Worm (Caenorhabditis elegans) whole organism, L4 larva: ENCODE measurements around the gene thoc-5.

Experiments used
- F49E8.2 ChIP-seq: sonication (generic microtip); optimal IDR thresholded peaks from 2 replicates; lab custom pipeline; 2016; ENCODE audit warnings: missing compliant biosample characterization, mild to moderate bottlenecking, missing genetic modification characterization, borderline replicate concordance
- T26A8.4 ChIP-seq: fragments of 200-800 bp; sonication (Bioruptor generic); IDR thresholded peaks from 2 replicates; pipeline ENCODE4 v1.3.6; 2022; ENCODE audit warnings: missing genetic modification characterization, missing compliant biosample characterization
- Y48G9A.11 ChIP-seq: fragments of 200-800 bp; sonication (Bioruptor generic); IDR thresholded peaks from 2 replicates; pipeline ENCODE4 v1.3.6; 2022; ENCODE audit warnings: missing genetic modification reagents, missing genetic modification characterization, missing compliant biosample characterization
- ZK546.5 ChIP-seq, 2 experiments: sonication (generic microtip); optimal IDR thresholded peaks; 2 replicates each; lab custom pipeline; 2017; ENCODE audit warnings: missing biosample characterization in 2 of 2, missing genetic modification characterization in 2 of 2
- aly-2 ChIP-seq: sonication (generic microtip); optimal IDR thresholded peaks from 2 replicates; lab custom pipeline; 2018; ENCODE audit warnings: missing biosample characterization, missing genetic modification characterization
- arid-1 ChIP-seq: fragments of 200-800 bp; sonication (Bioruptor generic); conservative IDR thresholded peaks from 2 replicates; pipeline ENCODE4 v1.3.6; 2022; ENCODE audit warnings: missing genetic modification reagents, missing genetic modification characterization, missing compliant biosample characterization
- ceh-20 ChIP-seq: fragments of 200-800 bp; sonication (Bioruptor generic); IDR thresholded peaks from 2 replicates; pipeline ENCODE4 v1.3.6; 2022; ENCODE audit warnings: missing genetic modification reagents, missing genetic modification characterization, missing compliant biosample characterization
- ceh-44 ChIP-seq: fragments of 200-800 bp; sonication (Bioruptor generic); IDR thresholded peaks from 2 replicates; pipeline ENCODE4 v1.3.6; 2022; ENCODE audit warnings: missing genetic modification reagents, missing genetic modification characterization, missing compliant biosample characterization
- ces-1 ChIP-seq: fragments of 150-350 bp; sonication (generic microtip); optimal IDR thresholded peaks from 4 replicates; lab custom pipeline; 2014; ENCODE audit warnings: missing biosample characterization, missing genetic modification reagents, missing genetic modification characterization
- daf-12 ChIP-seq: fragments of 150-350 bp; optimal IDR thresholded peaks from 2 replicates; lab custom pipeline; 2014; ENCODE audit warnings: missing biosample characterization, missing genetic modification reagents, missing genetic modification characterization
- daf-16 ChIP-seq, 3 experiments: sonication (generic microtip); optimal IDR thresholded peaks; 2 replicates each; lab custom pipeline; 2016 to 2017; ENCODE audit warnings: missing genetic modification characterization in 3 of 3, missing genetic modification reagents in 3 of 3, mild to moderate bottlenecking in 2 of 3, missing compliant biosample characterization in 2 of 3, missing biosample characterization in 1 of 3, moderate library complexity in 1 of 3
- dmd-6 ChIP-seq: fragments of 200-800 bp; sonication (Bioruptor generic); IDR thresholded peaks from 2 replicates; pipeline ENCODE4 v1.3.6; 2022; ENCODE audit warnings: missing genetic modification reagents, missing genetic modification characterization, missing compliant biosample characterization
- dmd-9 ChIP-seq: fragments of 200-800 bp; sonication (Bioruptor generic); IDR thresholded peaks from 2 replicates; pipeline ENCODE4 v1.3.6; 2022; ENCODE audit warnings: missing genetic modification reagents, missing genetic modification characterization, missing compliant biosample characterization
- dpl-1 ChIP-seq: fragments of 150-350 bp; optimal IDR thresholded peaks from 2 replicates; lab custom pipeline; 2014; ENCODE audit warnings: missing biosample characterization, missing genetic modification reagents, missing genetic modification characterization
- dve-1 ChIP-seq: sonication (generic microtip); optimal IDR thresholded peaks from 2 replicates; lab custom pipeline; 2017; ENCODE audit warnings: antibody characterized with exemption, mild to moderate bottlenecking, missing genetic modification characterization, missing compliant biosample characterization; ENCODE audit not compliant: insufficient read depth
- fkh-10 ChIP-seq: fragments of 150-350 bp; optimal IDR thresholded peaks from 2 replicates; lab custom pipeline; 2014; ENCODE audit warnings: missing biosample characterization, missing genetic modification reagents, missing genetic modification characterization
- fos-1 ChIP-seq: fragments of 150-350 bp; optimal IDR thresholded peaks from 2 replicates; lab custom pipeline; 2014; ENCODE audit warnings: missing biosample characterization, missing genetic modification characterization
- hlh-11 ChIP-seq: fragments of 200-800 bp; sonication (Bioruptor generic); optimal IDR thresholded peaks from 2 replicates; lab custom pipeline; 2018; ENCODE audit warnings: mild to moderate bottlenecking, missing genetic modification characterization, missing compliant biosample characterization
- hlh-30 ChIP-seq: sonication (generic microtip); optimal IDR thresholded peaks from 2 replicates; lab custom pipeline; 2017; ENCODE audit warnings: antibody characterized with exemption, mild to moderate bottlenecking, missing genetic modification characterization, missing compliant biosample characterization; ENCODE audit not compliant: insufficient read depth
- hmg-1.1 ChIP-seq: fragments of 200-800 bp; sonication (Bioruptor generic); IDR thresholded peaks from 2 replicates; pipeline ENCODE4 v1.3.6; 2022; ENCODE audit warnings: missing genetic modification reagents, missing genetic modification characterization, missing compliant biosample characterization
- lin-1 ChIP-seq: fragments of 200-800 bp; sonication (Bioruptor generic); IDR thresholded peaks from 2 replicates; pipeline ENCODE4 v1.3.6; 2022; ENCODE audit warnings: missing genetic modification reagents, missing genetic modification characterization, missing compliant biosample characterization
- lin-38 ChIP-seq: fragments of 200-800 bp; sonication (Bioruptor generic); IDR thresholded peaks from 2 replicates; pipeline ENCODE4 v1.3.6; 2022; ENCODE audit warnings: missing genetic modification reagents, missing genetic modification characterization, missing compliant biosample characterization
- lsy-2 ChIP-seq, 2 experiments: fragments of 150-350 bp in 1 of 2; sonication (generic microtip) in 1 of 2; optimal IDR thresholded peaks; 2 replicates each; lab custom pipeline; 2014 to 2017; ENCODE audit warnings: missing biosample characterization in 2 of 2, missing genetic modification characterization in 2 of 2
- mep-1 ChIP-seq: fragments of 150-350 bp; sonication (generic microtip); optimal IDR thresholded peaks from 3 replicates; lab custom pipeline; 2014; ENCODE audit warnings: missing biosample characterization, missing genetic modification characterization
- mxl-3 ChIP-seq: fragments of 200-800 bp; sonication (Bioruptor generic); optimal IDR thresholded peaks from 2 replicates; lab custom pipeline; 2018; ENCODE audit warnings: mild to moderate bottlenecking, missing genetic modification characterization, missing compliant biosample characterization
- nhr-237 ChIP-seq: sonication (generic microtip); optimal IDR thresholded peaks from 2 replicates; lab custom pipeline; 2017; ENCODE audit warnings: missing biosample characterization, missing genetic modification characterization
- nhr-25 ChIP-seq: sonication (generic microtip); optimal IDR thresholded peaks from 2 replicates; lab custom pipeline; 2017; ENCODE audit warnings: missing genetic modification characterization, mild to moderate bottlenecking, missing compliant biosample characterization, antibody characterized with exemption, moderate library complexity, borderline replicate concordance; ENCODE audit not compliant: insufficient read depth
- nhr-28 ChIP-seq: fragments of 150-350 bp; optimal IDR thresholded peaks from 2 replicates; lab custom pipeline; 2014; ENCODE audit warnings: missing biosample characterization, missing genetic modification characterization
- nhr-77 ChIP-seq: fragments of 150-350 bp; optimal IDR thresholded peaks from 2 replicates; lab custom pipeline; 2014; ENCODE audit warnings: missing biosample characterization, missing genetic modification characterization
- pha-4 ChIP-seq, 2 experiments: fragments of 150-350 bp in 1 of 2; fragments of 200-800 bp in 1 of 2; sonication (Bioruptor generic) in 1 of 2; IDR thresholded peaks in 1 of 2; optimal IDR thresholded peaks in 1 of 2; 2 replicates each; pipeline versions ENCODE4 v1.3.6 to Lab custom; 2014 to 2022; ENCODE audit warnings: missing genetic modification characterization in 2 of 2, missing genetic modification reagents in 2 of 2, missing biosample characterization in 1 of 2, missing compliant biosample characterization in 1 of 2
- rbr-2 ChIP-seq: sonication (generic microtip); optimal IDR thresholded peaks from 2 replicates; lab custom pipeline; 2016; ENCODE audit warnings: missing genotype, missing genetic modification characterization, missing compliant biosample characterization
- saeg-2 ChIP-seq: fragments of 200-800 bp; sonication (Bioruptor generic); IDR thresholded peaks from 2 replicates; pipeline ENCODE4 v1.3.6; 2022; ENCODE audit warnings: missing genetic modification reagents, missing genetic modification characterization, missing compliant biosample characterization
- sdz-12 ChIP-seq: fragments of 200-800 bp; sonication (Bioruptor generic); optimal IDR thresholded peaks from 2 replicates; lab custom pipeline; 2018; ENCODE audit warnings: mild to moderate bottlenecking, missing genetic modification characterization, missing compliant biosample characterization
- set-16 ChIP-seq: fragments of 200-800 bp; sonication (Bioruptor generic); IDR thresholded peaks from 2 replicates; pipeline ENCODE4 v1.3.6; 2022; ENCODE audit warnings: missing genetic modification reagents, missing genetic modification characterization, missing compliant biosample characterization
- unc-62 ChIP-seq, 3 experiments: fragments of 150-350 bp in 1 of 3; sonication (generic microtip); optimal IDR thresholded peaks in 2 of 3; peaks in 1 of 3; 1 replicate in 1 of 3; 2 replicates in 2 of 3; lab custom pipeline; 2014 to 2017; ENCODE audit warnings: missing biosample characterization in 3 of 3, missing genetic modification characterization in 3 of 3, missing genetic modification reagents in 3 of 3, missing genotype in 1 of 3
- vab-7 ChIP-seq: fragments of 200-800 bp; sonication (Bioruptor generic); IDR thresholded peaks from 2 replicates; pipeline ENCODE4 v1.3.6; 2022; ENCODE audit warnings: missing genetic modification reagents, missing genetic modification characterization, missing compliant biosample characterization
- zfp-2 ChIP-seq: sonication (generic microtip); optimal IDR thresholded peaks from 2 replicates; lab custom pipeline; 2016; ENCODE audit warnings: mild to moderate bottlenecking, missing genetic modification characterization, missing compliant biosample characterization
- zfp-3 ChIP-seq: fragments of 200-800 bp; sonication (Bioruptor generic); conservative IDR thresholded peaks from 2 replicates; pipeline ENCODE4 v1.3.6; 2022; ENCODE audit warnings: missing genetic modification reagents, missing genetic modification characterization, missing compliant biosample characterization
- zip-2 ChIP-seq: fragments of 150-350 bp; optimal IDR thresholded peaks from 2 replicates; lab custom pipeline; 2014; ENCODE audit warnings: missing biosample characterization, missing genetic modification characterization

The thoc-5 gene

ce11 chrIII:5379879-5380331 is 30.7 kb upstream of the thoc-5 start, which contains the start of gene paqr-2 (continued):
- TF ChIP-seq zip-2 (tag; lab: Kevin White, UChicago), result no peak

- TF ChIP-seq hlh-30 (tag; lab: Kevin White, UChicago), result peak; percentile 10
- TF ChIP-seq dpl-1 (GFP tag; lab: Kevin White, UChicago), result peak; percentile 2
- no peak for TF ChIP-seq daf-16 (GFP tag; optimal IDR thresholded peaks at IDR 0.05; lab: Kevin White, UChicago)
- TF ChIP-seq daf-16 (tag; optimal IDR thresholded peaks at IDR 0.05; lab: Kevin White, UChicago), result peak; percentile 57
- TF ChIP-seq aly-2 (tag; lab: Kevin White, UChicago), result no peak
- peak in 1 of 2 experiments; percentile 42 for TF ChIP-seq lsy-2 (tag; optimal IDR thresholded peaks at IDR 0.05; lab: Kevin White, UChicago)
- TF ChIP-seq T26A8.4 (GFP tag; lab: Robert Waterston, UW), result 0 out of 2 replicates have a peak, but pooled peaks have one; percentile 7
- TF ChIP-seq dve-1 (tag; lab: Kevin White, UChicago), result peak; percentile 9
- no peak for TF ChIP-seq set-16 (GFP tag; lab: Robert Waterston, UW)
- peak in 1 of 2 experiments; percentile 79 for TF ChIP-seq unc-62 (GFP tag; optimal IDR thresholded peaks at IDR 0.05 in 1 of 2; lab: Kevin White, UChicago)
- TF ChIP-seq unc-62 (tag; optimal IDR thresholded peaks at IDR 0.05; lab: Kevin White, UChicago), result no peak
- 0 out of 2 replicates have a peak, but pooled peaks have one; percentile 49 for TF ChIP-seq Y48G9A.11 (GFP tag; lab: Robert Waterston, UW)
- peak; percentile 22 for TF ChIP-seq lin-38 (GFP tag; lab: Robert Waterston, UW)
- no peak for TF ChIP-seq sdz-12 (GFP tag; lab: Kevin White, UChicago)
- no peak for TF ChIP-seq fkh-10 (GFP tag; lab: Kevin White, UChicago)
- TF ChIP-seq vab-7 (GFP tag; lab: Robert Waterston, UW), result no peak
- no peak for TF ChIP-seq ZK546.5 (tag; optimal IDR thresholded peaks at IDR 0.05; lab: Kevin White, UChicago)
- TF ChIP-seq, all 104 proteins: peak for 9
Measured at ce11 chrIII:5375001-5375532, 25.9 kb upstream of the thoc-5 start.

ce11 chrIII:5373715-5374114 is 24.5 kb upstream of the thoc-5 start:
- no peak for TF ChIP-seq ceh-44 (GFP tag; lab: Robert Waterston, UW)
- peak; percentile 34 for TF ChIP-seq nhr-28 (tag; lab: Kevin White, UChicago)
- TF ChIP-seq fkh-10 (GFP tag; lab: Kevin White, UChicago), result peak; percentile 88
- peak; percentile 3 for TF ChIP-seq hlh-11 (tag; lab: Kevin White, UChicago)
- peak; percentile 57 for TF ChIP-seq hlh-30 (tag; lab: Kevin White, UChicago)

- TF ChIP-seq arid-1 (GFP tag; lab: Robert Waterston, UW), result no peak
- peak; percentile 43 for TF ChIP-seq mep-1 (tag; lab: Kevin White, UChicago)
- no peak for TF ChIP-seq dmd-9 (GFP tag; lab: Robert Waterston, UW)
- no peak for TF ChIP-seq saeg-2 (GFP tag; lab: Robert Waterston, UW)
- no peak for TF ChIP-seq hmg-1.1
- no peak for TF ChIP-seq nhr-237
- peak; percentile 3 for TF ChIP-seq ces-1 (GFP tag; lab: Kevin White, UChicago)
- TF ChIP-seq mxl-3, result peak; percentile 24
- no peak for TF ChIP-seq nhr-25 (tag; lab: Kevin White, UChicago)
- no peak for TF ChIP-seq daf-12
- TF ChIP-seq ceh-20 (GFP tag; lab: Robert Waterston, UW), result no peak
- TF ChIP-seq rbr-2 (tag; lab: Kevin White, UChicago), result peak; percentile 13
- TF ChIP-seq lin-1 (GFP tag; lab: Robert Waterston, UW), result no peak
- no peak for TF ChIP-seq nhr-77 (tag; lab: Kevin White, UChicago)
- TF ChIP-seq F49E8.2, result no peak
- 0 out of 2 replicates have a peak, but pooled peaks have one; percentile 10 for TF ChIP-seq set-16 (GFP tag; lab: Robert Waterston, UW)
- no peak for TF ChIP-seq ceh-44 (GFP tag; lab: Robert Waterston, UW)
- peak; percentile 66 for TF ChIP-seq hlh-11 (tag; lab: Kevin White, UChicago)
- TF ChIP-seq dve-1 (tag; lab: Kevin White, UChicago), result peak; percentile 36
- TF ChIP-seq hlh-30 (tag; lab: Kevin White, UChicago), result peak; percentile 84
- TF ChIP-seq dmd-6 (GFP tag; lab: Robert Waterston, UW), result 0 out of 2 replicates have a peak, but pooled peaks have one; percentile 13
- TF ChIP-seq fos-1 (tag; lab: Kevin White, UChicago), result no peak
- TF ChIP-seq nhr-28 (tag; lab: Kevin White, UChicago), result peak; percentile 25
- TF ChIP-seq pha-4 (GFP tag; IDR thresholded peaks at IDR 0.05; lab: Robert Waterston, UW), result no peak
- TF ChIP-seq pha-4 (tag; optimal IDR thresholded peaks at IDR 0.05; lab: Kevin White, UChicago), result peak; percentile 38
- TF ChIP-seq daf-16 (GFP tag; optimal IDR thresholded peaks at IDR 0.05; lab: Kevin White, UChicago), result no peak
- TF ChIP-seq daf-16 (tag; optimal IDR thresholded peaks at IDR 0.05; lab: Kevin White, UChicago), result peak; percentile 65
- no peak for TF ChIP-seq zfp-2
- TF ChIP-seq zfp-3 (GFP tag; lab: Robert Waterston, UW), result no peak
Measured at ce11 chrIII:5372884-5373283, 23.7 kb upstream of the thoc-5 start.
